Worm (Caenorhabditis elegans): ENCODE measurements around the gene zmp-3.

DNA sequence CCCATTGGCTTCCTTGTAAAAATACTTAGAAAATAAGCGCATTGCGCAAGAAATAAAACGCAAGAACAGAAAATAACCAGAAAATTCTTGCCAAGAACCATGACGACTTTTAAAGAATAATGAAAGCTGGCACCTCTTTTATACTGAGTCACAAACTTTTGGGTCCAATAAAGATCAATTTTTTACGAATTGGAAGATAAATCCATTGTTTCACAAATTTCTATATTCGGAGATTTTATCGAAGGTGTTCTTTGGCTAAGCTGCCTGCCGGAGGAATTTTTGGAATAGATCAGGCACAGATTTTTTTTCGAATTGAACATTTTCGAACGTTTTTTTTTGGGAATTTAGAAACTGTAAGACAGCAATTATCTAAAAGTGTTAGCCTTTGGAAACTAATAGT lies 3.5 kb upstream of the zmp-3 start, which contains the start of gene C31B8.9:
- TF ChIP-seq him-1 (tag; optimal IDR thresholded peaks at IDR 0.05), result no peak
- no peak for TF ChIP-seq W03F9.2 (tag; optimal IDR thresholded peaks at IDR 0.05)
